Worm (Caenorhabditis elegans): ENCODE measurements around the gene srg-32.

srg-32 gene

DNA sequence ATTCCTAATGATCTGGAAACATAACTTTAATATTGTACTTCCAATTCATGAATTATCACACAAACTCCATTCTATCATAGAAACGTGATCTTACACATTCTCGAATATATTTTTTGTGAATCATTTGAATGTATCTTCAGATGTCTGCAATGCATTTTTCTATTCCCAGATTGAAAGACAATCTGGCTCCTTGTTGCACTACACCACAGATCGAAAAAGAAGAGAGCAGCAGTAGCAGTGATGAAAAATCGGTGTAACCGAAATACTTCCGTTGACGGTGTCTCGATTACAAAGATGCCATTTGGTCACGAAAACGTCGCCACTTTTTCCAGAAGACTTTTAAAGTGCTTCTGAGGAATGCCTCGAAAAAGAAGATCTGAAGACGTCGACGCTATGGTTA is 48.6 kb downstream of the srg-32 start, which contains the start of gene degt-1:
Gene degt-1, plus strand, starts transcription at position 301 of the 400 bp plus-strand sequence.
- TF ChIP-seq unc-86 (tag; optimal IDR thresholded peaks at IDR 0.05): no peak
- no peak for TF ChIP-seq efl-1 (optimal IDR thresholded peaks at IDR 0.05)
- TF ChIP-seq efl-1 (GFP tag; optimal IDR thresholded peaks at IDR 0.05 in 1 of 2): peak in 1 of 2 experiments; percentile 64
- no peak for TF ChIP-seq mef-2 (tag; optimal IDR thresholded peaks at IDR 0.05)
- no peak for TF ChIP-seq ces-1 (GFP tag; optimal IDR thresholded peaks at IDR 0.05)
- no peak for TF ChIP-seq vab-15 (tag; optimal IDR thresholded peaks at IDR 0.05)

DNA sequence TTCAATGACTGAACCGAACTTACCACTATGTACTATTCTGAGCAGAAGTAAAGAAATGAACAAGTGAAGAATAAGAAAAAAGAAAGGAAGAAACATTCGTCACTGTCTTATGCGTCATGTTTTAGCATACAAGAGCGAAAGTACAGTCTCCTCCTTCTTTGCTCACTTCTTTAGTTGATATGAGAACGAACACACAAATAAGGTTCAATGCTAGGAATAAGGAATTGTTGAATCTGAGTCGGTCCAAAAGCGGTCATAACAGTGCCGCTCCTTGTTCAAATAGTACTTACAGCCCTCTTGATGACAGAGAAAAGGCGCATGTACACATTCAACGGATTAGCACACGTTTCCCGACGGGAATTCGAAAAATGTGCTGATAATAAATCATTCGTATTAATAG is 49.5 kb downstream of the srg-32 start, which contains the start of gene F25D1.8:
Gene F25D1.8, plus strand, starts transcription at position 301 of the 400 bp plus-strand sequence.
- TF ChIP-seq nhr-19 (GFP tag; conservative IDR thresholded peaks at IDR 0.05): no peak
- TF ChIP-seq xbp-1 (tag; optimal IDR thresholded peaks at IDR 0.05): no peak
- no peak for TF ChIP-seq lin-15B (tag; optimal IDR thresholded peaks at IDR 0.05)
